Worm (Caenorhabditis elegans) whole organism, young adult: Measurements from ENCODE around the gene par-2.

Experiments
- F49E8.2 ChIP-seq: sonication (generic microtip); optimal IDR thresholded peaks from 3 replicates; lab custom pipeline; 2017; ENCODE audit warnings: missing genetic modification characterization, mild to moderate bottlenecking, missing compliant biosample characterization, antibody characterized with exemption, moderate library complexity; ENCODE audit not compliant: insufficient read depth
- F55B11.4 ChIP-seq: sonication (generic microtip); optimal IDR thresholded peaks from 2 replicates; lab custom pipeline; 2016; ENCODE audit warnings: missing compliant biosample characterization, missing genetic modification characterization, borderline replicate concordance; ENCODE audit not compliant: insufficient read depth
- Y53G8AR.9 ChIP-seq: fragments of 200-800 bp; sonication (Bioruptor generic); conservative IDR thresholded peaks from 2 replicates; pipeline ENCODE4 v1.3.6; 2022; ENCODE audit warnings: missing genetic modification reagents, missing genetic modification characterization, missing compliant biosample characterization
- attf-3 ChIP-seq: fragments of 200-800 bp; sonication (Bioruptor generic); conservative IDR thresholded peaks from 2 replicates; pipeline ENCODE4 v1.3.6; 2022; ENCODE audit warnings: missing genetic modification reagents, missing genetic modification characterization, missing compliant biosample characterization
- cebp-1 ChIP-seq, 2 experiments: fragments of 200-800 bp in 1 of 2; sonication (Bioruptor generic) in 1 of 2; sonication (generic microtip) in 1 of 2; IDR thresholded peaks in 1 of 2; optimal IDR thresholded peaks in 1 of 2; 2 replicates each; pipeline versions ENCODE4 v1.3.6 to Lab custom; 2017 to 2022; ENCODE audit warnings: missing compliant biosample characterization in 2 of 2, missing genetic modification characterization in 2 of 2, mild to moderate bottlenecking in 1 of 2, missing genetic modification reagents in 1 of 2, moderate library complexity in 1 of 2
- lir-1 ChIP-seq: fragments of 200-800 bp; sonication (Bioruptor generic); conservative IDR thresholded peaks from 2 replicates; pipeline ENCODE4 v1.3.6; 2022; ENCODE audit warnings: missing genetic modification reagents, missing genetic modification characterization, missing compliant biosample characterization
- mes-4 ChIP-seq: sonication (generic microtip); optimal IDR thresholded peaks from 2 replicates; lab custom pipeline; 2016; ENCODE audit warnings: missing genotype, missing genetic modification characterization, missing compliant biosample characterization
- pbrm-1 ChIP-seq: fragments of 200-800 bp; sonication (Bioruptor generic); IDR thresholded peaks from 2 replicates; pipeline ENCODE4 v1.3.6; 2022; ENCODE audit warnings: missing genetic modification reagents, missing genetic modification characterization, missing compliant biosample characterization
- pha-4 ChIP-seq: fragments of 150-350 bp; sonication (generic microtip); optimal IDR thresholded peaks from 2 replicates; lab custom pipeline; 2014; ENCODE audit warnings: missing biosample characterization, missing genetic modification reagents, missing genetic modification characterization
- rec-8 ChIP-seq, 2 experiments: sonication (generic microtip); optimal IDR thresholded peaks; 2 replicates each; lab custom pipeline; 2016; ENCODE audit warnings: mild to moderate bottlenecking in 2 of 2, missing genetic modification characterization in 2 of 2, missing genetic modification reagents in 2 of 2, missing genotype in 2 of 2, missing biosample characterization in 1 of 2, missing compliant biosample characterization in 1 of 2, moderate library complexity in 1 of 2
- ztf-18 ChIP-seq: sonication (generic microtip); optimal IDR thresholded peaks from 2 replicates; lab custom pipeline; 2016; ENCODE audit warnings: missing genotype, mild to moderate bottlenecking, missing genetic modification characterization, missing compliant biosample characterization
- ztf-22 ChIP-seq: fragments of 200-800 bp; sonication (Bioruptor generic); optimal IDR thresholded peaks from 2 replicates; lab custom pipeline; 2018; ENCODE audit warnings: mild to moderate bottlenecking, missing genetic modification characterization, moderate library complexity, missing compliant biosample characterization
- ztf-28 ChIP-seq: fragments of 200-800 bp; sonication (Bioruptor generic); IDR thresholded peaks from 2 replicates; pipeline ENCODE4 v1.3.6; 2022; ENCODE audit warnings: missing genetic modification reagents, missing genetic modification characterization, missing compliant biosample characterization

DNA sequence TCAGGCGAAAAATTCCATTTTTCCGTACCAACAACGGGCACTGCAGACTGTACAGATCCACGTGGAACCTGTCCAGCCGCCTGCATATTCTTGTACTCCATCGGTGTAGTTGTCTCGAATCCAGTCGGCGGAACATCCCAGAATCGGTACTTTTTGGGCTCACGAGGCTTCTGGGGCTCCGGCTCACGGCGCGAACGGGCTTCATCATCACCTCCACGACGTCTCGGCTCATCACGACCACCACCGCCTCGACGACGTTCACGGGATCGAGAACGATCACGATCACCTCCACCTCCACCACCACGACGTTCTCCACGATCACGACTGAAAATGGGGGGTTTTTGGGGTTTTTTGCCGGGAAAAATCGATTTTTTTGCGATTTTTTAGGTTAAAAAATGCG is 7.0 kb upstream of the par-2 start:
- TF ChIP-seq cebp-1 (GFP tag; IDR thresholded peaks at IDR 0.05; lab: Robert Waterston, UW) (no peak), cebp-1 (tag; optimal IDR thresholded peaks at IDR 0.05; lab: Kevin White, UChicago) (no peak), Y53G8AR.9 (GFP tag; lab: Robert Waterston, UW) (no peak), mes-4 (tag; lab: Kevin White, UChicago) (no peak), pha-4 (tag; lab: Kevin White, UChicago) (no peak), F49E8.2 (tag; lab: Kevin White, UChicago) (no peak), rec-8 (tag; optimal IDR thresholded peaks at IDR 0.05; lab: Kevin White, UChicago) (no peak), ztf-28 (GFP tag; lab: Robert Waterston, UW) (no peak), lir-1 (GFP tag; lab: Robert Waterston, UW) (no peak), pbrm-1 (GFP tag; lab: Robert Waterston, UW) (no peak), attf-3 (GFP tag; lab: Robert Waterston, UW) (no peak), F55B11.4 (tag; lab: Kevin White, UChicago) (no peak), ztf-22 (no peak), ztf-18 (tag; lab: Kevin White, UChicago) (no peak)
